Fruit fly (Drosophila melanogaster): ENCODE measurements around the gene CenG1A.

Gene CenG1A

dm6 chr2L:13811323-13811722, 24.0 kb upstream of the CenG1A start, which contains the start of the genes Adat1 and CG16865 (continued):
- peak; percentile 76 for TF ChIP-seq gfzf (GFP tag; optimal IDR thresholded peaks at IDR 0.05)
- peak; percentile 72; the same call in 1 of the 3 replicates for TF ChIP-seq CG34422 (GFP tag; IDR thresholded peaks at IDR 0.05)
- peak; percentile 6 for TF ChIP-seq CG7987 (GFP tag; optimal IDR thresholded peaks at IDR 0.05)
- TF ChIP-seq CG9797 (GFP tag; optimal IDR thresholded peaks at IDR 0.05) = peak; percentile 76
- TF ChIP-seq Med (GFP tag) = peak; percentile 67
- peak; percentile 41 for TF ChIP-seq E2f2 (GFP tag; IDR thresholded peaks at IDR 0.05)
- no peak for TF ChIP-seq Xbp1 (GFP tag; optimal IDR thresholded peaks at IDR 0.05)
- TF ChIP-seq amos (GFP tag; IDR thresholded peaks at IDR 0.05; ENCODE audit: partially characterized antibody) = peak; percentile 51; the same call in 1 of the 2 replicates
- TF ChIP-seq CG15696 (tag; optimal IDR thresholded peaks at IDR 0.05) = peak; percentile 21
- no peak for TF ChIP-seq Spps (tag; optimal IDR thresholded peaks at IDR 0.05)
- TF ChIP-seq CG10274 (GFP tag; optimal IDR thresholded peaks at IDR 0.05) = no peak
- TF ChIP-seq az2 (GFP tag; optimal IDR thresholded peaks at IDR 0.05) = no peak
- TF ChIP-seq Gsc (GFP tag; IDR thresholded peaks at IDR 0.05) = no peak
- 0 out of 4 replicates have a peak, but pooled peaks have one; percentile 66 for TF ChIP-seq chinmo (GFP tag; IDR thresholded peaks at IDR 0.05; ENCODE audit: partially characterized antibody)
- TF ChIP-seq Sry-β (GFP tag; optimal IDR thresholded peaks at IDR 0.05) = no peak
- peak; percentile 47; the same call in 1 of the 2 replicates for TF ChIP-seq bbx (GFP tag; IDR thresholded peaks at IDR 0.05; ENCODE audit: partially characterized antibody)
- TF ChIP-seq MESR4 (GFP tag; optimal IDR thresholded peaks at IDR 0.05) = peak; percentile 46
- no peak for TF ChIP-seq CG13424 (tag; optimal IDR thresholded peaks at IDR 0.05)
- no peak for TF ChIP-seq HLH3B (GFP tag; IDR thresholded peaks at IDR 0.05)
- TF ChIP-seq disco-r (GFP tag; optimal IDR thresholded peaks at IDR 0.05) = no peak
- peak; percentile 58 for TF ChIP-seq Bgb (GFP tag; IDR thresholded peaks at IDR 0.05; ENCODE audit: partially characterized antibody)
- TF ChIP-seq sr (GFP tag; IDR thresholded peaks at IDR 0.05) = no peak
- no peak for TF ChIP-seq CG11456 (GFP tag; IDR thresholded peaks at IDR 0.05)
- no peak for TF ChIP-seq CG4424 (GFP tag; optimal IDR thresholded peaks at IDR 0.05)
- TF ChIP-seq onecut (GFP tag; IDR thresholded peaks at IDR 0.05) = peak; percentile 87
- TF ChIP-seq vnd (GFP tag; IDR thresholded peaks at IDR 0.05; ENCODE audit: partially characterized antibody) = 0 out of 3 replicates have a peak, but pooled peaks have one; percentile 10
- TF ChIP-seq Pdp1 (GFP tag; optimal IDR thresholded peaks at IDR 0.05) = peak in 1 of 2 experiments; percentile 74
- peak; percentile 15 for TF ChIP-seq gro (GFP tag; optimal IDR thresholded peaks at IDR 0.05)
- no peak for TF ChIP-seq CG6683 (GFP tag; optimal IDR thresholded peaks at IDR 0.05)
- TF ChIP-seq dmrt11E (tag; optimal IDR thresholded peaks at IDR 0.05) = no peak
- no peak for TF ChIP-seq CG12071 (GFP tag; optimal IDR thresholded peaks at IDR 0.05)
- TF ChIP-seq Optix (GFP tag; IDR thresholded peaks at IDR 0.05) = no peak
- TF ChIP-seq MBD-R2 (GFP tag; IDR thresholded peaks at IDR 0.05) = peak; percentile 96
- TF ChIP-seq stwl (tag; optimal IDR thresholded peaks at IDR 0.05) = peak; percentile 87
- no peak for TF ChIP-seq lmd (GFP tag; IDR thresholded peaks at IDR 0.05)
- peak; percentile 61; the same call in 1 of the 2 replicates for TF ChIP-seq ato (GFP tag; IDR thresholded peaks at IDR 0.05; ENCODE audit: partially characterized antibody)
- TF ChIP-seq CG3995 (GFP tag; optimal IDR thresholded peaks at IDR 0.05) = no peak
- peak; percentile 25; the same call in 1 of the 2 replicates for TF ChIP-seq nerfin-2 (GFP tag; IDR thresholded peaks at IDR 0.05; ENCODE audit: partially characterized antibody)
- peak; percentile 62 for TF ChIP-seq unc-4 (GFP tag; IDR thresholded peaks at IDR 0.05; ENCODE audit: partially characterized antibody)
- no peak for TF ChIP-seq CG31441 (GFP tag; IDR thresholded peaks at IDR 0.05)
- peak; percentile 23 for TF ChIP-seq CG10267 (tag; optimal IDR thresholded peaks at IDR 0.05)
- TF ChIP-seq odd (GFP tag; optimal IDR thresholded peaks at IDR 0.05) = no peak
- no peak for TF ChIP-seq CG10321 (GFP tag; IDR thresholded peaks at IDR 0.05)
- no peak for TF ChIP-seq C15 (GFP tag; IDR thresholded peaks at IDR 0.05)
- no peak for TF ChIP-seq dm (GFP tag; optimal IDR thresholded peaks at IDR 0.05)
- no peak for TF ChIP-seq CG9215 (GFP tag; IDR thresholded peaks at IDR 0.05)
- TF ChIP-seq Myb (GFP tag; optimal IDR thresholded peaks at IDR 0.05) = peak; percentile 26
- TF ChIP-seq CG34376 (GFP tag; optimal IDR thresholded peaks at IDR 0.05) = no peak
- TF ChIP-seq cas (GFP tag; IDR thresholded peaks at IDR 0.05) = no peak
- TF ChIP-seq caup (GFP tag; optimal IDR thresholded peaks at IDR 0.05; ENCODE audit: severe bottlenecking) = no peak

All from whole organism, embryonic.